Fruit fly (Drosophila melanogaster): Measurements from ENCODE around the gene CG7632.

The CG7632 gene

dm6 chr3L:21285639-21286338 lies 18.7 kb upstream of the CG7632 start, which contains the start of the genes CG12974 and pzg (continued):
- TF ChIP-seq caup (GFP tag; optimal IDR thresholded peaks at IDR 0.05; ENCODE audit: severe bottlenecking) (peak; percentile 73), CG10321 (GFP tag; IDR thresholded peaks at IDR 0.05) (peak; percentile 99), h (optimal IDR thresholded peaks at IDR 0.05) (no peak), pnt (GFP tag; optimal IDR thresholded peaks at IDR 0.05) (peak; percentile 65), pb (GFP tag; optimal IDR thresholded peaks at IDR 0.05) (peak; percentile 39), Poxn (GFP tag; IDR thresholded peaks at IDR 0.05) (0 out of 2 replicates have a peak, but pooled peaks have one; percentile 37), Side (GFP tag; optimal IDR thresholded peaks at IDR 0.05) (peak; percentile 48), CG7928 (GFP tag; optimal IDR thresholded peaks at IDR 0.05) (peak; percentile 69), zen (tag; optimal IDR thresholded peaks at IDR 0.05) (peak; percentile 96), cad (GFP tag; optimal IDR thresholded peaks at IDR 0.05) (no peak), kni (GFP tag; optimal IDR thresholded peaks at IDR 0.05) (peak; percentile 77), Gug (GFP tag; IDR thresholded peaks at IDR 0.05) (no peak), Nf-YB (GFP tag; optimal IDR thresholded peaks at IDR 0.05) (peak; percentile 66), Drgx (GFP tag; IDR thresholded peaks at IDR 0.05) (peak; percentile 38; the same call in 1 of the 2 replicates), CG7556 (GFP tag; optimal IDR thresholded peaks at IDR 0.05) (peak; percentile 61), amos (GFP tag; IDR thresholded peaks at IDR 0.05; ENCODE audit: partially characterized antibody) (peak; percentile 66; the same call in 1 of the 2 replicates), CG42726 (GFP tag; IDR thresholded peaks at IDR 0.05; ENCODE audit: partially characterized antibody) (peak; percentile 45; the same call in 1 of the 2 replicates), ap (GFP tag; IDR thresholded peaks at IDR 0.05) (peak; percentile 42; the same call in 1 of the 2 replicates), nom (GFP tag; optimal IDR thresholded peaks at IDR 0.05) (peak; percentile 51), CG30403 (GFP tag; optimal IDR thresholded peaks at IDR 0.05) (peak; percentile 93), Tbp (GFP tag; optimal IDR thresholded peaks at IDR 0.05) (no peak), Lhr (GFP tag; optimal IDR thresholded peaks at IDR 0.05) (peak; percentile 85), nmo (GFP tag; optimal IDR thresholded peaks at IDR 0.05) (peak; percentile 94), sqz (GFP tag; optimal IDR thresholded peaks at IDR 0.05) (peak; percentile 72), tgo (GFP tag; IDR thresholded peaks at IDR 0.05) (peak; percentile 86), Dad (GFP tag; optimal IDR thresholded peaks at IDR 0.05) (peak; percentile 78), sna (GFP tag; IDR thresholded peaks at IDR 0.05; ENCODE audit: partially characterized antibody) (peak; percentile 72), CG17612 (GFP tag; IDR thresholded peaks at IDR 0.05) (no peak), Vsx1 (GFP tag; optimal IDR thresholded peaks at IDR 0.05) (peak; percentile 61), so (GFP tag; IDR thresholded peaks at IDR 0.05) (peak; percentile 69; the same call in 1 of the 3 replicates), CG3726 (GFP tag; IDR thresholded peaks at IDR 0.05) (peak; percentile 61; the same call in 1 of the 3 replicates), CG31441 (GFP tag; IDR thresholded peaks at IDR 0.05) (peak; percentile 71; the same call in 1 of the 2 replicates), ftz-f1 (GFP tag; optimal IDR thresholded peaks at IDR 0.05) (peak; percentile 76), MESR4 (GFP tag; optimal IDR thresholded peaks at IDR 0.05) (peak; percentile 82), Doc2 (GFP tag; IDR thresholded peaks at IDR 0.05) (peak; percentile 79), E2f1 (GFP tag; IDR thresholded peaks at IDR 0.05) (peak; percentile 82), emc (GFP tag; optimal IDR thresholded peaks at IDR 0.05) (peak; percentile 47), grn (GFP tag; optimal IDR thresholded peaks at IDR 0.05) (no peak), oc (tag; optimal IDR thresholded peaks at IDR 0.05) (no peak), CG13123 (GFP tag; optimal IDR thresholded peaks at IDR 0.05) (peak; percentile 15), CG7987 (GFP tag; optimal IDR thresholded peaks at IDR 0.05) (peak; percentile 75), Max (GFP tag; optimal IDR thresholded peaks at IDR 0.05) (peak; percentile 82), HmgZ (tag; optimal IDR thresholded peaks at IDR 0.05) (peak; percentile 85), pfk (GFP tag; optimal IDR thresholded peaks at IDR 0.05) (peak; percentile 45), Hsf (GFP tag; optimal IDR thresholded peaks at IDR 0.05) (peak; percentile 92), CG2116 (GFP tag; optimal IDR thresholded peaks at IDR 0.05) (peak; percentile 69), NC2α (GFP tag; optimal IDR thresholded peaks at IDR 0.05) (peak; percentile 60), dpn (GFP tag; optimal IDR thresholded peaks at IDR 0.05) (peak; percentile 34 to 65), CG4328 (GFP tag; optimal IDR thresholded peaks at IDR 0.05) (peak; percentile 84), Sin3A (optimal IDR thresholded peaks at IDR 0.05) (peak; percentile 90)
